Worm (Caenorhabditis elegans) whole organism, L2 larva: ENCODE results near the gene F54D12.10.

ENCODE experiments used
- lsy-2 ChIP-seq, 2 experiments: fragments of 150-350 bp in 1 of 2; sonication (generic microtip) in 1 of 2; optimal IDR thresholded peaks; 2 replicates each; lab custom pipeline; 2014 to 2017; ENCODE audit warnings: missing biosample characterization in 2 of 2, missing genetic modification characterization in 2 of 2
- nhr-6 ChIP-seq: fragments of 150-350 bp; optimal IDR thresholded peaks from 2 replicates; lab custom pipeline; 2014; ENCODE audit warnings: missing biosample characterization, missing genetic modification characterization
- skn-1 ChIP-seq: sonication (generic microtip); optimal IDR thresholded peaks from 2 replicates; lab custom pipeline; 2017; ENCODE audit warnings: missing biosample characterization, missing genetic modification characterization
- ztf-11 ChIP-seq: sonication (generic microtip); optimal IDR thresholded peaks from 2 replicates; lab custom pipeline; 2017; ENCODE audit warnings: missing biosample characterization, missing genetic modification characterization

DNA sequence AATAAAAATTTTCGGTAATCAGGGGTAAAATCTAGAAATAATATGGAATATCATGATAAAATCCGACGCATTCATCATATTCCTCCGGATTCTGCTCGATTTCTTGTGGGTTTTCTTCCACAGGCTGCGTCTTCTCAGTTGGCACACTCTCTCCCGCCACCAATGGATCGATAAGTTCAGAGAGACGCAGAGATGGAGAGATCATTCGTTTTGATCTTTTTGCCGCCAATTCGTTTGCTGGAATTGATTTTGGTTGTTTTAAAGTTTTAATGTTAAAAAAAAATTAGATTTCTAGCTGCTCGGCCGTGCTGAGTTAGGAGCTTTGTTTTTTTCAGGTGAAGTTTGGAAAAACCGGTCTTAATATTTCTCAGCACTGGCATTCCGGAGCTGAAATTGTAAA lies 20.9 kb downstream of the F54D12.10 start:
- TF ChIP-seq lsy-2 (tag; optimal IDR thresholded peaks at IDR 0.05; lab: Kevin White, UChicago) (no peak), nhr-6 (no peak), ztf-11 (no peak), skn-1 (no peak)
